Worm (Caenorhabditis elegans) whole organism, early embryonic: Measurements from ENCODE around the gene C18D4.6.

Source experiments
- B0310.2 ChIP-seq: sonication (generic microtip); optimal IDR thresholded peaks from 2 replicates; lab custom pipeline; 2016; ENCODE audit warnings: mild to moderate bottlenecking, missing genetic modification characterization, missing compliant biosample characterization
- F13C5.2 ChIP-seq: sonication (generic microtip); optimal IDR thresholded peaks from 2 replicates; lab custom pipeline; 2017; ENCODE audit warnings: mild to moderate bottlenecking, missing genetic modification characterization, inconsistent platforms, missing compliant biosample characterization
- aly-1 ChIP-seq: sonication (generic microtip); optimal IDR thresholded peaks from 2 replicates; lab custom pipeline; 2016; ENCODE audit warnings: missing genetic modification characterization, missing compliant biosample characterization
- ama-1 ChIP-seq: fragments of 150-350 bp; optimal IDR thresholded peaks from 2 replicates; lab custom pipeline; 2014
- ceh-13 ChIP-seq: fragments of 200-800 bp; sonication (Bioruptor generic); optimal IDR thresholded peaks from 2 replicates; lab custom pipeline; 2018; ENCODE audit warnings: mild to moderate bottlenecking, missing genetic modification characterization, missing compliant biosample characterization
- ceh-36 ChIP-seq: sonication (generic microtip); optimal IDR thresholded peaks from 2 replicates; lab custom pipeline; 2016; ENCODE audit warnings: missing genetic modification characterization, inconsistent platforms, missing compliant biosample characterization
- ets-7 ChIP-seq: sonication (generic microtip); optimal IDR thresholded peaks from 2 replicates; lab custom pipeline; 2016; ENCODE audit warnings: missing genotype, missing genetic modification characterization, missing compliant biosample characterization
- flt-1 ChIP-seq: fragments of 200-800 bp; sonication (Bioruptor generic); IDR thresholded peaks from 2 replicates; pipeline ENCODE4 v1.3.6; 2022; ENCODE audit warnings: missing genetic modification characterization, missing compliant biosample characterization
- hmbx-1 ChIP-seq: sonication (generic microtip); optimal IDR thresholded peaks from 2 replicates; lab custom pipeline; 2016; ENCODE audit warnings: mild to moderate bottlenecking, missing genetic modification characterization, missing compliant biosample characterization
- hmg-4 ChIP-seq: fragments of 200-800 bp; sonication (Bioruptor generic); optimal IDR thresholded peaks from 2 replicates; lab custom pipeline; 2018; ENCODE audit warnings: mild to moderate bottlenecking, missing genetic modification characterization, missing compliant biosample characterization
- hnd-1 ChIP-seq: sonication (generic microtip); optimal IDR thresholded peaks from 2 replicates; lab custom pipeline; 2016; ENCODE audit warnings: missing genetic modification characterization, missing compliant biosample characterization
- pes-1 ChIP-seq: fragments of 200-800 bp; sonication (Bioruptor generic); IDR thresholded peaks from 2 replicates; pipeline ENCODE4 v1.3.6; 2022; ENCODE audit warnings: missing genetic modification reagents, missing genetic modification characterization, missing compliant biosample characterization
- scrt-1 ChIP-seq: fragments of 200-800 bp; sonication (Bioruptor generic); IDR thresholded peaks from 2 replicates; pipeline ENCODE4 v1.3.6; 2022; ENCODE audit warnings: missing genetic modification characterization, missing compliant biosample characterization
- sea-1 ChIP-seq: fragments of 200-800 bp; sonication (Bioruptor generic); conservative IDR thresholded peaks from 2 replicates; pipeline ENCODE4 v1.3.6; 2022; ENCODE audit warnings: missing genetic modification characterization, missing compliant biosample characterization
- tbx-11 ChIP-seq: fragments of 200-800 bp; sonication (Bioruptor generic); IDR thresholded peaks from 2 replicates; pipeline ENCODE4 v1.3.6; 2022; ENCODE audit warnings: missing genetic modification characterization, missing compliant biosample characterization
- tbx-37 ChIP-seq: fragments of 200-800 bp; sonication (Bioruptor generic); conservative IDR thresholded peaks from 2 replicates; pipeline ENCODE4 v1.3.6; 2022; ENCODE audit warnings: missing genetic modification reagents, missing genetic modification characterization, missing compliant biosample characterization
- tra-4 ChIP-seq: sonication (generic microtip); optimal IDR thresholded peaks from 2 replicates; lab custom pipeline; 2017; ENCODE audit warnings: missing genetic modification characterization, missing compliant biosample characterization

C18D4.6 gene

DNA sequence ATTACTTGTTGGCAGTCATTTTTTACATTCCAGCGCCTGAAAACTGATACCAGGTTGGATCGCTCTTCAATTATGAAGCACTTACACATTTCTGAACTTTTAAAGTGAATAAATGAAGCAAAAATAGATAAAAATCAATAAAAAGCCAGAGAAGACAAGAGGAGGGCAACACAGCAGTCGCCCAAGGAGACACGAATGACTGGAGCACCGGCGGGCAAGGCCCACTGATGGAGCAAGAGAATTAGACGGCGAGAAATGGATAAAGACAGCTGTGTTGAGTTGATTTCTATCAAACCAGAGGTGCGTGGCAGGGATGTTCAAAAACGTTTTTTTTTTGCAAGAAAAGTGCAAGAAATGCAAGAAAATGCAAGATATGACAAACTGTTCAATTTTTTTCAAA lies 1.1 kb upstream of the C18D4.6 start:
- TF ChIP-seq ceh-36 (tag; lab: Kevin White, UChicago) (no peak), B0310.2 (tag; lab: Kevin White, UChicago) (no peak), ceh-13 (GFP tag; lab: Kevin White, UChicago) (no peak), hmg-4 (GFP tag; lab: Kevin White, UChicago) (no peak), ama-1 (lab: Kevin White, UChicago) (no peak), ets-7 (tag; lab: Kevin White, UChicago) (no peak), tra-4 (tag; lab: Kevin White, UChicago) (no peak), F13C5.2 (tag; lab: Kevin White, UChicago) (no peak), hnd-1 (tag; lab: Kevin White, UChicago) (no peak), hmbx-1 (tag; lab: Kevin White, UChicago) (no peak), flt-1 (GFP tag; lab: Robert Waterston, UW) (no peak), tbx-11 (GFP tag; lab: Robert Waterston, UW) (no peak), pes-1 (GFP tag; lab: Robert Waterston, UW) (no peak), tbx-37 (no peak), aly-1 (tag; lab: Kevin White, UChicago) (no peak), sea-1 (GFP tag; lab: Robert Waterston, UW) (no peak), scrt-1 (GFP tag; lab: Robert Waterston, UW) (no peak)

DNA sequence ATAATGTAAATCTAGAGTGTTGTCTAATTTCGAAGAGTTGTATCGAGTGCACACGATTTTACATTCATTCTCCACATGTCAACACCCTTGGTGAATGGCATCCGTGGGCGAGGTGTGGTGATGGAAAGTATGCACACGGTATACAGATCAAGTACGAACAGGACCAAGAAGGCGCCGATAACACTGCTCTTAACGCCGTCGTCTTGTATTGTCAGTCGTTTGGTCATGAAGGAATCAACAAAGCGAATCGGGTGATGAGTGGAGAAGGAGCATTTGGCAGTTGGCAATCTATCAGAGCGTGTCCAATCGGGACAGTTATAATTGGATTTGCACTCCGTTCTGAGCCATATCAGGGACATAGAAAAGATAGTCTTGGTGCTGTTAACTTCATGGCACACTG lies 5.0 kb downstream of the C18D4.6 start:
- no peak for TF ChIP-seq tbx-11 (GFP tag; lab: Robert Waterston, UW)
- TF ChIP-seq hnd-1 (tag; lab: Kevin White, UChicago): no peak
- no peak for TF ChIP-seq hmg-4 (GFP tag; lab: Kevin White, UChicago)
- TF ChIP-seq aly-1 (tag; lab: Kevin White, UChicago): no peak
- no peak for TF ChIP-seq hmbx-1 (tag; lab: Kevin White, UChicago)
- TF ChIP-seq sea-1 (GFP tag; lab: Robert Waterston, UW): no peak
- TF ChIP-seq ama-1 (lab: Kevin White, UChicago): no peak
- TF ChIP-seq tbx-37: no peak
- TF ChIP-seq F13C5.2 (tag; lab: Kevin White, UChicago): no peak
- no peak for TF ChIP-seq flt-1 (GFP tag; lab: Robert Waterston, UW)
- no peak for TF ChIP-seq tra-4 (tag; lab: Kevin White, UChicago)
- TF ChIP-seq B0310.2 (tag; lab: Kevin White, UChicago): no peak
- no peak for TF ChIP-seq ceh-36 (tag; lab: Kevin White, UChicago)
- no peak for TF ChIP-seq ets-7 (tag; lab: Kevin White, UChicago)
- no peak for TF ChIP-seq ceh-13 (GFP tag; lab: Kevin White, UChicago)
- no peak for TF ChIP-seq scrt-1 (GFP tag; lab: Robert Waterston, UW)
- no peak for TF ChIP-seq pes-1 (GFP tag; lab: Robert Waterston, UW)

DNA sequence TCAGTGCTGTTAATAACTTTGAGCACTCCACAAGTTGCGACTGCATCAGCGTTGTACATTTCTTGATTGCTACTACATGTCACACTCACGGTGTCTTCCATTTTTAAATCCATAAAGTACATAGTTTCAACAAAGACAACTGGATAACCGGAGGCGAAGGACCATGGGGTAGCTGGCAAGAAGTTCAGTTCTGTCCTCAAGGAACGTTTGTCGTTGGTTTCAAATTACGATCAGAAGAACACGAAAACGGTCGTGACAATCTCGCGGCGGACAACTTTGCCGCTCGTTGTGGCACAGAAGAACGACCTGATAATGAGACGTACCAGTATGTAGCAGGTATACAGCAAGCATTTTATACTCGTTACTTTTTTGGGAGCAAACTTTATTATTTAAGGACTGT lies 5.5 kb downstream of the C18D4.6 start, which contains the start of gene C18D4.3:
C18D4.3 (minus strand) TSS at position 101 of the 400 bp plus-strand sequence.
- TF ChIP-seq tbx-11 (GFP tag; lab: Robert Waterston, UW) (no peak), hmg-4 (GFP tag; lab: Kevin White, UChicago) (no peak), flt-1 (GFP tag; lab: Robert Waterston, UW) (no peak), ama-1 (lab: Kevin White, UChicago) (no peak), hmbx-1 (tag; lab: Kevin White, UChicago) (no peak), tra-4 (tag; lab: Kevin White, UChicago) (no peak), ceh-13 (GFP tag; lab: Kevin White, UChicago) (no peak), B0310.2 (tag; lab: Kevin White, UChicago) (no peak), aly-1 (tag; lab: Kevin White, UChicago) (no peak), F13C5.2 (tag; lab: Kevin White, UChicago) (no peak), tbx-37 (no peak), ceh-36 (tag; lab: Kevin White, UChicago) (no peak), scrt-1 (GFP tag; lab: Robert Waterston, UW) (no peak), sea-1 (GFP tag; lab: Robert Waterston, UW) (no peak), ets-7 (tag; lab: Kevin White, UChicago) (no peak), hnd-1 (tag; lab: Kevin White, UChicago) (no peak), pes-1 (GFP tag; lab: Robert Waterston, UW) (no peak)

DNA sequence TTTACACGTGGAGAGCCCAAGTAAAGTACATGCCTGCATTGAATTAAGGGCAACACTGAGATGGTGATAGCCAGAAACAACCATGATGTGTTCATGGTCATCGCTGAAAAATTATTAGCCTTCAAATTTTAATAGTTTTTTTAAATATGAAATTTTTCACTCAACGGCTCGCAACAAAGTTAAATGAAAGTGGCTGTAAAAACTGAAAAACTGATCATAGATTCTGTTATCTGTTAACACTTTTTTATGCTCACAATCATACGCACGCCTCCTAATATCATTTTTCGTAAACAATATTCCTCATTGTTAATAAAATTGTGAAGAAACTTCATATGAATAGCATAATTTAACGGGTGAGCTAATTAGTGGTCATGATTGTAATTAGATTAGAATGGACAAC lies 6.8 kb downstream of the C18D4.6 start, which contains the start of gene C18D4.4:
C18D4.4 (minus strand) TSS at position 101 of the 400 bp plus-strand sequence.
- TF ChIP-seq tra-4 (tag; lab: Kevin White, UChicago): no peak
- TF ChIP-seq ceh-13 (GFP tag; lab: Kevin White, UChicago): no peak
- no peak for TF ChIP-seq scrt-1 (GFP tag; lab: Robert Waterston, UW)

DNA sequence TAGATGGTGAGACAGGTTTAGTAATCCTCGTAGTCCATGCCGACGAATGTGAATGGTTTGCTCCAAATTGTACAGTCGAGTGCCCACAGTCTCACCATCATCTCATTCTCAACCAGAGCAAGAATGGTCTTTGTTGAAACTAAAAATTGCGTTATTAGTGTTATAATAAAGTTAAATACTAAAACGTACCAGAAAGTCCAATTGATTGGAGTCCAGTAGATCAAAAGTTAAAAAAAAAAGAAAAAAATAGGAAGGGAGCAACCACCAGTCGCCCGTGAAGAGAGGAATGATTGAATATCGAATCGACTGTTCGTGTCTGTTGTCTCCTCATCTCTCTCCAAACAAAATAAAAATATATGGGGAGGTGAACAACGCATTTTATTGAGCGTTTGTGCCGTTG lies 7.7 kb downstream of the C18D4.6 start, which contains the start of gene C18D4.12:
C18D4.12 (minus strand) TSS at position 101 of the 400 bp plus-strand sequence.
- TF ChIP-seq hmbx-1 (tag; lab: Kevin White, UChicago) (no peak), ama-1 (lab: Kevin White, UChicago) (no peak), ets-7 (tag; lab: Kevin White, UChicago) (no peak), pes-1 (GFP tag; lab: Robert Waterston, UW) (no peak), tbx-11 (GFP tag; lab: Robert Waterston, UW) (no peak), sea-1 (GFP tag; lab: Robert Waterston, UW) (no peak), hmg-4 (GFP tag; lab: Kevin White, UChicago) (no peak), F13C5.2 (tag; lab: Kevin White, UChicago) (no peak), flt-1 (GFP tag; lab: Robert Waterston, UW) (no peak), tra-4 (tag; lab: Kevin White, UChicago) (no peak), hnd-1 (tag; lab: Kevin White, UChicago) (no peak), tbx-37 (no peak), ceh-13 (GFP tag; lab: Kevin White, UChicago) (no peak), scrt-1 (GFP tag; lab: Robert Waterston, UW) (no peak), ceh-36 (tag; lab: Kevin White, UChicago) (no peak), aly-1 (tag; lab: Kevin White, UChicago) (no peak)

DNA sequence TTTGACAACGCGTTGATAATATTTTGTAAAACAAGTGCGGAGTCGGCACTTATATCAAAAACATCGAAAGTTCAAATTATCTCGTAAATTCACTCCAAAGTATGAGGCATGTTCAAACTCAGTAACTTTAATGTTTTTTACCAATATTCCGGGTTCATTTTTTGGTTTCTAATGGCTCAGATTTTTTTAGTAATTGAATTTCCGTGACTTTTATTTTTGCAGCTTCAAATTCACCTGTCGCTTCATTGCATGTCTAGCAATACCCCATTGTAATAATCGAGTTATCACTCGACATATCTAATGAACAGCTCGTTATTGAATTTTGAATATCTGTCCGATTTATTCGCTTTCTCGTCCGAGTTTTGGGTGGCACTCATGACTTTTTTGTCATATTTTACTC lies 10.4 kb downstream of the C18D4.6 start, which contains the start of gene srz-90:
srz-90 (plus strand) TSS at position 301 of the 400 bp plus-strand sequence.
- TF ChIP-seq scrt-1 (GFP tag; lab: Robert Waterston, UW) (no peak), B0310.2 (tag; lab: Kevin White, UChicago) (no peak), F13C5.2 (tag; lab: Kevin White, UChicago) (no peak), tra-4 (tag; lab: Kevin White, UChicago) (no peak), hnd-1 (tag; lab: Kevin White, UChicago) (no peak), sea-1 (GFP tag; lab: Robert Waterston, UW) (no peak), ceh-36 (tag; lab: Kevin White, UChicago) (no peak), ets-7 (tag; lab: Kevin White, UChicago) (no peak), flt-1 (GFP tag; lab: Robert Waterston, UW) (no peak), pes-1 (GFP tag; lab: Robert Waterston, UW) (no peak), ceh-13 (GFP tag; lab: Kevin White, UChicago) (no peak), tbx-11 (GFP tag; lab: Robert Waterston, UW) (no peak), aly-1 (tag; lab: Kevin White, UChicago) (no peak), tbx-37 (no peak), ama-1 (lab: Kevin White, UChicago) (no peak), hmbx-1 (tag; lab: Kevin White, UChicago) (no peak), hmg-4 (GFP tag; lab: Kevin White, UChicago) (no peak)
